Worm (Caenorhabditis elegans) whole organism, L2 larva: Measurements from ENCODE around the gene ZK228.4.

ENCODE experiments used
- aly-2 ChIP-seq: fragments of 150-350 bp; optimal IDR thresholded peaks from 2 replicates; lab custom pipeline; 2014; ENCODE audit warnings: missing biosample characterization, missing genetic modification characterization
- ama-1 ChIP-seq: fragments of 150-350 bp; optimal IDR thresholded peaks from 2 replicates; lab custom pipeline; 2018; ENCODE audit warnings: inconsistent platforms
- ceh-82 ChIP-seq: fragments of 150-350 bp; optimal IDR thresholded peaks from 2 replicates; lab custom pipeline; 2014; ENCODE audit warnings: missing biosample characterization, missing genetic modification characterization
- dmd-4 ChIP-seq: sonication (generic microtip); optimal IDR thresholded peaks from 2 replicates; lab custom pipeline; 2017; ENCODE audit warnings: missing biosample characterization, missing genetic modification characterization
- fos-1 ChIP-seq: fragments of 150-350 bp; optimal IDR thresholded peaks from 2 replicates; lab custom pipeline; 2014; ENCODE audit warnings: missing biosample characterization, missing genetic modification characterization
- nhr-77 ChIP-seq: fragments of 150-350 bp; optimal IDR thresholded peaks from 2 replicates; lab custom pipeline; 2014; ENCODE audit warnings: missing biosample characterization, missing genetic modification characterization
- sma-3 ChIP-seq: sonication (generic microtip); optimal IDR thresholded peaks from 2 replicates; lab custom pipeline; 2016; ENCODE audit warnings: missing genetic modification reagents, missing genetic modification characterization, missing compliant biosample characterization
- unc-39 ChIP-seq: fragments of 150-350 bp; optimal IDR thresholded peaks from 2 replicates; lab custom pipeline; 2014; ENCODE audit warnings: missing biosample characterization, missing genetic modification characterization
- unc-62 ChIP-seq: fragments of 150-350 bp; optimal IDR thresholded peaks from 2 replicates; lab custom pipeline; 2014; ENCODE audit warnings: missing biosample characterization, missing genetic modification reagents, missing genetic modification characterization
- zag-1 ChIP-seq: fragments of 150-350 bp; optimal IDR thresholded peaks from 2 replicates; lab custom pipeline; 2014; ENCODE audit warnings: missing biosample characterization, missing genetic modification characterization
- ztf-4 ChIP-seq: fragments of 150-350 bp; optimal IDR thresholded peaks from 2 replicates; lab custom pipeline; 2014; ENCODE audit warnings: missing biosample characterization, missing genetic modification characterization

DNA sequence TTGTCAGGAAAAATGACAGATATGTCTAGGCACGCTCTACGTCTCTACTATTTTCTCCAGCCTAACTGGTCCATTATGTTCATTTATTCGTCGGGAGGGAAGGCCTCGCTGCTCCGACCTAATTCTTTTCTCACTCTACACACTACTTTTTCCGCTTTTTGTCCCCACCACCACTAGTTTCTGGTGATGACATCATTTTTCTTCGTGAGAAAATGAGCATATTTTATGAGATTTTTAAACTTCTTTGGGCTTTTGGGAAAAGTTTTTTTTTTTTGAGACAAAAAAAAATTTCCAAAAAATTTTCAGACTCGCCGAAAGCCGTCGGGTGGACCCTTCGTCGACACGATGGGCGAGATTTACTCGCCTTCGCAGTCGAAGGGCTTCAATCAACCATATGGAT is 29.4 kb downstream of the ZK228.4 start, which contains the start of gene slo-1:
- TF ChIP-seq zag-1 (no peak), dmd-4 (tag; lab: Kevin White, UChicago) (no peak), unc-39 (tag; lab: Kevin White, UChicago) (no peak), unc-62 (no peak), aly-2 (tag; lab: Kevin White, UChicago) (no peak), sma-3 (GFP tag; lab: Kevin White, UChicago) (no peak), ama-1 (no peak), ztf-4 (no peak), fos-1 (tag; lab: Kevin White, UChicago) (no peak), ceh-82 (tag; lab: Kevin White, UChicago) (no peak), nhr-77 (tag; lab: Kevin White, UChicago) (no peak)
